Fruit fly (Drosophila melanogaster) whole organism, embryonic: Measurements from ENCODE around the gene mRpL17.
A peak's percentile ranks its signal among the peaks of the same experiment; 100 is the strongest.

Source experiments
- Atf6 ChIP-seq: fragments of 200-800 bp; sonication (Bioruptor generic); IDR thresholded peaks from 2 replicates; pipeline ENCODE4 v1.3.6; 2022; ENCODE audit warnings: missing biosample characterization, missing genetic modification characterization
- C15 ChIP-seq: fragments of 200-800 bp; sonication (Bioruptor generic); IDR thresholded peaks from 3 replicates; pipeline ENCODE4 v1.3.6; 2022; ENCODE audit warnings: missing biosample characterization, missing genetic modification characterization
- CG13287 ChIP-seq: fragments of 200-800 bp; sonication (Bioruptor generic); IDR thresholded peaks from 2 replicates; pipeline ENCODE4 v1.3.6; 2022; ENCODE audit warnings: missing biosample characterization, missing genetic modification characterization; ENCODE audit not compliant: partially characterized antibody
- CG15514 ChIP-seq: fragments of 200-800 bp; sonication (Bioruptor generic); optimal IDR thresholded peaks from 3 replicates; lab custom pipeline; 2017; ENCODE audit warnings: missing biosample characterization, missing genetic modification characterization, mild to moderate bottlenecking, moderate library complexity, missing genetic modification reagents
- CG15601 ChIP-seq: fragments of 200-800 bp; sonication (Bioruptor generic); optimal IDR thresholded peaks from 3 replicates; lab custom pipeline; 2019; ENCODE audit warnings: missing biosample characterization, mild to moderate bottlenecking, missing genetic modification characterization, moderate library complexity
- CG15696 ChIP-seq: fragments of 200-800 bp; sonication (Bioruptor generic); optimal IDR thresholded peaks from 2 replicates; lab custom pipeline; 2019; ENCODE audit warnings: missing biosample characterization, mild to moderate bottlenecking, missing genetic modification characterization, moderate library complexity
- CG17802 ChIP-seq: fragments of 200-800 bp; sonication (Bioruptor generic); optimal IDR thresholded peaks from 2 replicates; lab custom pipeline; 2018; ENCODE audit warnings: missing biosample characterization, mild to moderate bottlenecking, missing genetic modification characterization, moderate library complexity
- CG18011 ChIP-seq: fragments of 200-800 bp; sonication (Bioruptor generic); optimal IDR thresholded peaks from 2 replicates; lab custom pipeline; 2017; ENCODE audit warnings: missing biosample characterization, missing genetic modification characterization, mild to moderate bottlenecking, moderate library complexity, missing genotype
- CG18262 ChIP-seq: fragments of 200-800 bp; optimal IDR thresholded peaks from 3 replicates; lab custom pipeline; 2019; ENCODE audit warnings: missing biosample characterization, mild to moderate bottlenecking, missing genetic modification characterization, moderate library complexity
- CG18476 ChIP-seq: fragments of 200-800 bp; sonication (Bioruptor generic); optimal IDR thresholded peaks from 2 replicates; lab custom pipeline; 2016; ENCODE audit warnings: missing biosample characterization, mild to moderate bottlenecking, missing genetic modification characterization
- CG2712 ChIP-seq: fragments of 200-800 bp; optimal IDR thresholded peaks from 3 replicates; lab custom pipeline; 2019; ENCODE audit warnings: missing biosample characterization, mild to moderate bottlenecking, missing genetic modification characterization, moderate library complexity
- CG32532 ChIP-seq: fragments of 200-800 bp; sonication (Bioruptor generic); IDR thresholded peaks from 2 replicates; pipeline ENCODE4 v1.3.6; 2022; ENCODE audit warnings: missing biosample characterization, missing genetic modification characterization
- CG3838 ChIP-seq: fragments of 200-800 bp; sonication (Bioruptor generic); optimal IDR thresholded peaks from 3 replicates; lab custom pipeline; 2016; ENCODE audit warnings: missing biosample characterization, missing genetic modification characterization
- CG4282 ChIP-seq: fragments of 200-800 bp; sonication (Bioruptor generic); optimal IDR thresholded peaks from 2 replicates; lab custom pipeline; 2016; ENCODE audit warnings: missing biosample characterization, missing genetic modification characterization
- CG7928 ChIP-seq: fragments of 200-800 bp; sonication (Bioruptor generic); optimal IDR thresholded peaks from 2 replicates; lab custom pipeline; 2017; ENCODE audit warnings: missing biosample characterization, mild to moderate bottlenecking, missing genetic modification characterization
- CG9797 ChIP-seq: fragments of 200-800 bp; sonication (Bioruptor generic); optimal IDR thresholded peaks from 3 replicates; lab custom pipeline; 2018; ENCODE audit warnings: missing biosample characterization, mild to moderate bottlenecking, missing genetic modification characterization
- Chrac-16 ChIP-seq: fragments of 200-800 bp; sonication (Bioruptor generic); optimal IDR thresholded peaks from 3 replicates; lab custom pipeline; 2016; ENCODE audit warnings: missing biosample characterization, missing genetic modification characterization
- Dad ChIP-seq: fragments of 200-800 bp; sonication (Bioruptor generic); optimal IDR thresholded peaks from 3 replicates; lab custom pipeline; 2016; ENCODE audit warnings: missing biosample characterization, missing genetic modification characterization
- Doc3 ChIP-seq: fragments of 200-800 bp; sonication (Bioruptor generic); IDR thresholded peaks from 3 replicates; pipeline ENCODE4 v1.3.6; 2022; ENCODE audit warnings: missing biosample characterization, missing genetic modification characterization; ENCODE audit not compliant: partially characterized antibody
- Ets97D ChIP-seq: fragments of 200-800 bp; sonication (Bioruptor generic); optimal IDR thresholded peaks from 3 replicates; lab custom pipeline; 2016; ENCODE audit warnings: missing biosample characterization, missing genetic modification characterization
- HHEX ChIP-seq: fragments of 200-800 bp; sonication (Bioruptor generic); optimal IDR thresholded peaks from 3 replicates; lab custom pipeline; 2017; ENCODE audit warnings: missing biosample characterization, mild to moderate bottlenecking, missing genetic modification characterization, missing genetic modification reagents
- HLHmδ ChIP-seq: fragments of 200-800 bp; sonication (Bioruptor generic); optimal IDR thresholded peaks from 2 replicates; lab custom pipeline; 2018; ENCODE audit warnings: missing biosample characterization, mild to moderate bottlenecking, missing genetic modification characterization, moderate library complexity
- Hr51 ChIP-seq, 2 experiments: fragments of 200-800 bp; sonication (Bioruptor generic); optimal IDR thresholded peaks; 2 replicates in 1 of 2; 3 replicates in 1 of 2; lab custom pipeline; 2016 to 2018; ENCODE audit warnings: missing biosample characterization in 2 of 2, missing genetic modification characterization in 2 of 2, mild to moderate bottlenecking in 1 of 2, moderate library complexity in 1 of 2
- Poxn ChIP-seq: fragments of 200-800 bp; sonication (Bioruptor generic); IDR thresholded peaks from 2 replicates; pipeline ENCODE4 v1.3.6; 2022; ENCODE audit warnings: missing biosample characterization, missing genetic modification characterization
- Ssrp ChIP-seq: fragments of 200-800 bp; sonication (Bioruptor generic); optimal IDR thresholded peaks from 2 replicates; lab custom pipeline; 2018; ENCODE audit warnings: missing biosample characterization, mild to moderate bottlenecking, missing genetic modification characterization, moderate library complexity
- Stat92E ChIP-seq, 3 experiments: fragments of >200 bp in 2 of 3; fragments of 200-800 bp in 1 of 3; sonication (Bioruptor generic) in 1 of 3; optimal IDR thresholded peaks; 2 replicates each; lab custom pipeline; 2017 to 2019; ENCODE audit warnings: missing biosample characterization in 3 of 3, missing genetic modification characterization in 3 of 3, mild to moderate bottlenecking in 1 of 3, moderate library complexity in 1 of 3
- Usf ChIP-seq: fragments of 200-800 bp; sonication (Bioruptor generic); optimal IDR thresholded peaks from 2 replicates; lab custom pipeline; 2017; ENCODE audit warnings: missing genotype, missing biosample characterization, missing genetic modification characterization
- YL-1 ChIP-seq: fragments of 200-800 bp; sonication (Bioruptor generic); optimal IDR thresholded peaks from 3 replicates; lab custom pipeline; 2017; ENCODE audit warnings: missing biosample characterization, mild to moderate bottlenecking, missing genetic modification characterization
- ab ChIP-seq: fragments of 200-800 bp; sonication (Bioruptor generic); optimal IDR thresholded peaks from 2 replicates; lab custom pipeline; 2016; ENCODE audit warnings: missing biosample characterization, missing genetic modification characterization
- ap ChIP-seq: fragments of 200-800 bp; sonication (Bioruptor generic); IDR thresholded peaks from 2 replicates; pipeline ENCODE4 v1.3.6; 2022; ENCODE audit warnings: missing biosample characterization, missing genetic modification characterization
- az2 ChIP-seq: fragments of 200-800 bp; sonication (Bioruptor generic); optimal IDR thresholded peaks from 3 replicates; lab custom pipeline; 2016; ENCODE audit warnings: missing biosample characterization, missing genetic modification characterization
- cato ChIP-seq: fragments of 200-800 bp; sonication (Bioruptor generic); optimal IDR thresholded peaks from 2 replicates; lab custom pipeline; 2016; ENCODE audit warnings: missing biosample characterization, missing genetic modification characterization, borderline replicate concordance
- ci ChIP-seq: fragments of 200-800 bp; sonication (Bioruptor generic); IDR thresholded peaks from 3 replicates; pipeline ENCODE4 v1.3.6; 2022; ENCODE audit warnings: missing biosample characterization, missing genetic modification characterization
- dpn ChIP-seq, 2 experiments: fragments of 200-800 bp; sonication (Bioruptor generic); optimal IDR thresholded peaks; 3 replicates each; lab custom pipeline; 2016; ENCODE audit warnings: missing biosample characterization in 2 of 2, missing genetic modification characterization in 2 of 2
- fd102C ChIP-seq: fragments of 200-800 bp; sonication (Bioruptor generic); optimal IDR thresholded peaks from 2 replicates; lab custom pipeline; 2018; ENCODE audit warnings: missing biosample characterization, mild to moderate bottlenecking, missing genetic modification characterization, moderate library complexity
- gcm ChIP-seq: fragments of 200-800 bp; sonication (Bioruptor generic); optimal IDR thresholded peaks from 2 replicates; lab custom pipeline; 2019; ENCODE audit warnings: missing biosample characterization, mild to moderate bottlenecking, missing genetic modification characterization, moderate library complexity
- ken ChIP-seq: fragments of 200-800 bp; sonication (Bioruptor generic); IDR thresholded peaks from 3 replicates; pipeline ENCODE4 v1.3.6; 2022; ENCODE audit warnings: missing biosample characterization, missing genetic modification characterization
- kni ChIP-seq: fragments of 200-800 bp; sonication (Bioruptor generic); optimal IDR thresholded peaks from 3 replicates; lab custom pipeline; 2017; ENCODE audit warnings: mild to moderate bottlenecking, missing biosample characterization, missing genetic modification reagents, missing genetic modification characterization
- knrl ChIP-seq: fragments of 200-800 bp; sonication (Bioruptor generic); IDR thresholded peaks from 3 replicates; pipeline ENCODE4 v1.3.6; 2022; ENCODE audit warnings: missing biosample characterization, missing genetic modification characterization; ENCODE audit not compliant: partially characterized antibody
- odd ChIP-seq: fragments of 200-800 bp; sonication (Bioruptor generic); optimal IDR thresholded peaks from 2 replicates; lab custom pipeline; 2017; ENCODE audit warnings: missing biosample characterization, mild to moderate bottlenecking, missing genetic modification characterization
- pita ChIP-seq: fragments of 200-800 bp; sonication (Bioruptor generic); optimal IDR thresholded peaks from 2 replicates; lab custom pipeline; 2017; ENCODE audit warnings: missing biosample characterization, mild to moderate bottlenecking, missing genetic modification characterization
- rib ChIP-seq: fragments of 200-800 bp; sonication (Bioruptor generic); IDR thresholded peaks from 2 replicates; pipeline ENCODE4 v1.3.6; 2022; ENCODE audit warnings: missing biosample characterization, missing genetic modification characterization
- sr ChIP-seq: fragments of 200-800 bp; sonication (Bioruptor generic); IDR thresholded peaks from 3 replicates; pipeline ENCODE4 v1.3.6; 2022; ENCODE audit warnings: missing biosample characterization, missing genetic modification characterization
- ssp ChIP-seq: fragments of 200-800 bp; sonication (Bioruptor generic); IDR thresholded peaks from 2 replicates; pipeline ENCODE4 v1.3.6; 2022; ENCODE audit warnings: missing biosample characterization, missing genetic modification characterization
- tin ChIP-seq: fragments of 200-800 bp; sonication (Bioruptor generic); optimal IDR thresholded peaks from 3 replicates; lab custom pipeline; 2016; ENCODE audit warnings: missing biosample characterization, missing genetic modification characterization
- trem ChIP-seq: fragments of 200-800 bp; optimal IDR thresholded peaks from 3 replicates; lab custom pipeline; 2019; ENCODE audit warnings: missing biosample characterization, mild to moderate bottlenecking, missing genetic modification characterization, moderate library complexity
- zfh2 ChIP-seq: fragments of 200-800 bp; sonication (Bioruptor generic); optimal IDR thresholded peaks from 2 replicates; lab custom pipeline; 2016; ENCODE audit warnings: missing biosample characterization, missing genetic modification characterization

Gene mRpL17

DNA sequence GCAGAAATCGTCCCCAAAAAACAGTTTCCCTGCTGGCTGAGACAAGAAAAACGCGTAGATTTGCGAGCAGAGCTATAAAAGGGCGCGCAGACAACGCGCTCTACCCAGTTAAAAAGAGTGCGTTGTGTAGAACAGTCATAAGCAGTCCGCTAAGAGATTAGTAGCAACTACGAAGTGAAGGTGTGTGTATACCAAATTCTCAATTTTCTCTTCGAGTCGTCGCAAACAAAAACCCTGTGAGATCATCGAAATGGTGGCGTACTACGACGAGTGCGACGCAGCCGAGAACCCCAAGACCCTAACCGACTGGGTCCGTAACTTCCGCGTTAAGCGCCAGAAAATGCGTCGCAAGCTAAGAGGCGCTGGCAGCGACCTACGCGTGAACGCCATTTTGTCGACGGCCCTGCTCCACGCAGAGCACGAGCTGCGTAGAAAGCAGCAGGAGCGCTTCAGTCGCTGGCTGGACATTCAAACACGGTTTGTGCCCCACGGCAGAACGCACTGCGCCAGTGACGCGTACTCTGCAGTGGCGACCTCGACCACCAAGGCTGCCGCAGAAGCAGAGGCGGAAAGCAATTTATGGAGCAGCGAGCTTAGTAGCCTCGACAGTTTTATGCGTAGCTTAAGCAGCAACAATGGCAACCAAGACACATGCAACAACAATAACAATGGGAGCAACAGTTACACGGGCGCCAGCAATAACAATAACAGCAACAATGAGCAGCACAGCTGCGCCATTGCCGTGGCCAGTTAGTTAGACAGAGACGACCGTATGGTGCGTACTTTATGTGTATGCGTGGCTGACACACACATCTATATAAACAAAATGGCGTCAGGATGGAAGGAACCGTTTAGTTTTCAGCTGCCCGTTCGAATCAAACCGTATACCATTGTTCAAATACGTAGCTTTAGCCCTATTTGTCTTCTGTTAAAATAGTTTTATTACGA, 40.3 kb upstream of the mRpL17 start (continued):
- TF ChIP-seq Usf (GFP tag; lab: Kevin White, UChicago) = no peak
- peak; percentile 9; the same call in 1 of the 3 replicates for TF ChIP-seq C15 (GFP tag; lab: Robert Waterston, UW)
- TF ChIP-seq CG18476 (GFP tag; lab: Kevin White, UChicago) = no peak
- no peak for TF ChIP-seq trem (tag; lab: Kevin White, UChicago)
- peak; percentile 55 for TF ChIP-seq ci (GFP tag; lab: Robert Waterston, UW)
- no peak for TF ChIP-seq tin (GFP tag; lab: Kevin White, UChicago)
- TF ChIP-seq fd102C = no peak
- TF ChIP-seq CG2712 = no peak
- no peak for TF ChIP-seq CG9797
- TF ChIP-seq zfh2 = no peak
- TF ChIP-seq Chrac-16 = no peak
- TF ChIP-seq odd = no peak
- TF ChIP-seq Ets97D = no peak
- TF ChIP-seq ssp = no peak
- 0 out of 3 replicates have a peak, but pooled peaks have one; percentile 36 for TF ChIP-seq knrl (GFP tag; lab: Robert Waterston, UW)
- 0 out of 3 replicates have a peak, but pooled peaks have one; percentile 21 for TF ChIP-seq sr
- peak; percentile 15; the same call in 1 of the 2 replicates for TF ChIP-seq ap (GFP tag; lab: Robert Waterston, UW)
- no peak for TF ChIP-seq CG7928 (GFP tag; lab: Kevin White, UChicago)
- TF ChIP-seq Doc3 = no peak
- TF ChIP-seq Stat92E (GFP tag; optimal IDR thresholded peaks at IDR 0.05; lab: Kevin White, UChicago) = peak in 1 of 3 experiments; percentile 10
- TF ChIP-seq kni (GFP tag; lab: Kevin White, UChicago) = peak; percentile 84
- peak; percentile 52 for TF ChIP-seq gcm (GFP tag; lab: Kevin White, UChicago)
- TF ChIP-seq CG15696 (tag; lab: Kevin White, UChicago) = no peak
- TF ChIP-seq pita (GFP tag; lab: Kevin White, UChicago) = no peak
- no peak; the same call in 1 of the 2 replicates for TF ChIP-seq CG13287 (GFP tag; lab: Robert Waterston, UW)
- TF ChIP-seq Poxn (GFP tag; lab: Robert Waterston, UW) = no peak
- peak; percentile 42 for TF ChIP-seq CG4282 (GFP tag; lab: Kevin White, UChicago)
- peak; percentile 32; the same call in 1 of the 2 replicates for TF ChIP-seq CG32532 (GFP tag; lab: Robert Waterston, UW)
- TF ChIP-seq ab (GFP tag; lab: Kevin White, UChicago) = no peak
- no peak for TF ChIP-seq Atf6 (GFP tag; lab: Robert Waterston, UW)
- peak; percentile 18 for TF ChIP-seq CG15514 (GFP tag; lab: Kevin White, UChicago)
- peak; percentile 91 for TF ChIP-seq YL-1 (GFP tag; lab: Kevin White, UChicago)
- TF ChIP-seq Dad (GFP tag; lab: Kevin White, UChicago) = no peak
- TF ChIP-seq az2 (GFP tag; lab: Kevin White, UChicago) = no peak
- TF ChIP-seq HLHmδ = peak; percentile 74
- TF ChIP-seq rib (GFP tag; lab: Robert Waterston, UW) = peak; percentile 30
- no peak for TF ChIP-seq CG18262
- no peak for TF ChIP-seq cato (GFP tag; lab: Kevin White, UChicago)
- TF ChIP-seq dpn (GFP tag; optimal IDR thresholded peaks at IDR 0.05; lab: Kevin White, UChicago) = no peak
- no peak for TF ChIP-seq CG18011 (GFP tag; lab: Kevin White, UChicago)
- peak; percentile 47 for TF ChIP-seq CG3838 (GFP tag; lab: Kevin White, UChicago)
- TF ChIP-seq ken (GFP tag; lab: Robert Waterston, UW) = peak; percentile 9; the same call in 2 of the 3 replicates
- TF ChIP-seq Ssrp (tag; lab: Kevin White, UChicago) = peak; percentile 57
- TF ChIP-seq CG17802 = no peak
- no peak for TF ChIP-seq CG15601 (tag; lab: Kevin White, UChicago)
- no peak for TF ChIP-seq HHEX
- TF ChIP-seq Hr51 (GFP tag; optimal IDR thresholded peaks at IDR 0.05; lab: Kevin White, UChicago) = no peak
